Worm (Caenorhabditis elegans) whole organism, L1 larva: Measurements from ENCODE around the gene sre-49.

Source experiments
- ceh-88 ChIP-seq: fragments of 200-800 bp; sonication (Bioruptor generic); IDR thresholded peaks from 2 replicates; pipeline ENCODE4 v1.3.6; 2022; ENCODE audit warnings: missing genetic modification characterization, missing compliant biosample characterization
- ceh-90 ChIP-seq: sonication (generic microtip); optimal IDR thresholded peaks from 2 replicates; lab custom pipeline; 2016; ENCODE audit warnings: missing genetic modification characterization, missing compliant biosample characterization
- egl-13 ChIP-seq: sonication (generic microtip); optimal IDR thresholded peaks from 2 replicates; lab custom pipeline; 2016; ENCODE audit warnings: missing genotype, missing genetic modification reagents, missing genetic modification characterization, missing compliant biosample characterization
- ets-5 ChIP-seq: fragments of 200-800 bp; sonication (Bioruptor generic); IDR thresholded peaks from 2 replicates; pipeline ENCODE4 v1.3.6; 2022; ENCODE audit warnings: missing genetic modification characterization, missing compliant biosample characterization
- lin-13 ChIP-seq: fragments of 150-350 bp; optimal IDR thresholded peaks from 2 replicates; lab custom pipeline; 2014; ENCODE audit warnings: missing biosample characterization, missing genetic modification reagents, missing genetic modification characterization
- lsy-2 ChIP-seq, 2 experiments: fragments of 150-350 bp; optimal IDR thresholded peaks; 2 replicates each; lab custom pipeline; 2014; ENCODE audit warnings: missing biosample characterization in 2 of 2, missing genetic modification characterization in 2 of 2
- nhr-76 ChIP-seq: sonication (generic microtip); optimal IDR thresholded peaks from 2 replicates; lab custom pipeline; 2017; ENCODE audit warnings: missing biosample characterization, missing genetic modification characterization
- pqm-1 ChIP-seq: sonication (generic microtip); optimal IDR thresholded peaks from 3 replicates; lab custom pipeline; 2017; ENCODE audit warnings: missing biosample characterization, missing genetic modification characterization
- skn-1 ChIP-seq: fragments of 150-350 bp; optimal IDR thresholded peaks from 2 replicates; lab custom pipeline; 2014; ENCODE audit warnings: missing biosample characterization, missing genetic modification characterization
- sup-37 ChIP-seq: fragments of 200-800 bp; sonication (Bioruptor generic); optimal IDR thresholded peaks from 2 replicates; lab custom pipeline; 2018; ENCODE audit warnings: mild to moderate bottlenecking, missing genetic modification characterization, missing compliant biosample characterization
- tlp-1 ChIP-seq: fragments of 150-350 bp; optimal IDR thresholded peaks from 2 replicates; lab custom pipeline; 2014; ENCODE audit warnings: missing biosample characterization, missing genetic modification characterization
- unc-130 ChIP-seq: fragments of 150-350 bp; optimal IDR thresholded peaks from 2 replicates; lab custom pipeline; 2017; ENCODE audit warnings: missing biosample characterization, missing genetic modification characterization, inconsistent platforms

- no peak for TF ChIP-seq ets-5
- no peak for TF ChIP-seq unc-130 (tag; lab: Kevin White, UChicago)
- no peak for TF ChIP-seq lsy-2 (tag; optimal IDR thresholded peaks at IDR 0.05; lab: Kevin White, UChicago)
- TF ChIP-seq skn-1 (tag; lab: Kevin White, UChicago): no peak
- no peak for TF ChIP-seq lin-13 (GFP tag; lab: Kevin White, UChicago)
- TF ChIP-seq ceh-88 (GFP tag; lab: Robert Waterston, UW): no peak
- TF ChIP-seq pqm-1: no peak
- no peak for TF ChIP-seq tlp-1 (tag; lab: Kevin White, UChicago)
- no peak for TF ChIP-seq sup-37 (GFP tag; lab: Kevin White, UChicago)
- no peak for TF ChIP-seq nhr-76 (tag; lab: Kevin White, UChicago)
- TF ChIP-seq egl-13 (tag; lab: Kevin White, UChicago): no peak
- no peak for TF ChIP-seq ceh-90
These were observed 34.5 kb downstream of the sre-49 start for ce11 chrII:12353104-12353503.
